Fruit fly (Drosophila melanogaster): ENCODE data around the gene UGP.
A peak's percentile ranks its signal among the peaks of the same experiment; 100 is the strongest.

- TF ChIP-seq EcR (GFP tag; optimal IDR thresholded peaks at IDR 0.05) = peak; percentile 91
- TF ChIP-seq Ets98B (GFP tag; IDR thresholded peaks at IDR 0.05) = no peak
- no peak for TF ChIP-seq gl (tag; optimal IDR thresholded peaks at IDR 0.05)
- TF ChIP-seq D1 (tag; optimal IDR thresholded peaks at IDR 0.05) = no peak
- TF ChIP-seq CG8301 (tag; optimal IDR thresholded peaks at IDR 0.05) = no peak
- no peak for TF ChIP-seq CG34367 (tag; optimal IDR thresholded peaks at IDR 0.05)
- no peak for TF ChIP-seq fd96Ca (GFP tag; IDR thresholded peaks at IDR 0.05)
- no peak for TF ChIP-seq rn (GFP tag; IDR thresholded peaks at IDR 0.05)
- no peak for TF ChIP-seq Pif1A (GFP tag; optimal IDR thresholded peaks at IDR 0.05)
Observed at dm6 chr3L:9372278-9372975, 13.7 kb upstream of the UGP start, which contains the start of the genes Hsp67Bc, CG4456 and Hsp22.
